Worm (Caenorhabditis elegans) whole organism, L1 larva: ENCODE results near the gene sri-38.
"Not testable (repeated sequence)": the region's sequence is repeated elsewhere in the genome, so short reads cannot be mapped to it uniquely, and the experiment has no call there.

Experiments
- blmp-1 ChIP-seq: fragments of 150-350 bp; optimal IDR thresholded peaks from 2 replicates; lab custom pipeline; 2014; ENCODE audit warnings: missing biosample characterization, missing genetic modification characterization
- egl-27 ChIP-seq, 2 experiments: fragments of 150-350 bp in 1 of 2; sonication (generic microtip); optimal IDR thresholded peaks; 3 replicates each; lab custom pipeline; 2017 to 2018; ENCODE audit warnings: missing biosample characterization in 2 of 2, missing genetic modification characterization in 2 of 2, missing genetic modification reagents in 2 of 2
- fkh-10 ChIP-seq: sonication (generic microtip); optimal IDR thresholded peaks from 2 replicates; lab custom pipeline; 2017; ENCODE audit warnings: missing biosample characterization, missing genetic modification reagents, missing genetic modification characterization
- fos-1 ChIP-seq: fragments of 150-350 bp; optimal IDR thresholded peaks from 2 replicates; lab custom pipeline; 2014; ENCODE audit warnings: missing biosample characterization, missing genetic modification characterization
- mdl-1 ChIP-seq, 2 experiments: fragments of 150-350 bp; optimal IDR thresholded peaks; 2 replicates each; lab custom pipeline; 2014 to 2017; ENCODE audit warnings: missing biosample characterization in 2 of 2, missing genetic modification characterization in 2 of 2, inconsistent platforms in 1 of 2
- nhr-237 ChIP-seq: fragments of 150-350 bp; optimal IDR thresholded peaks from 2 replicates; lab custom pipeline; 2014; ENCODE audit warnings: missing biosample characterization, missing genetic modification characterization
- rnt-1 ChIP-seq: sonication (generic microtip); optimal IDR thresholded peaks from 2 replicates; lab custom pipeline; 2016; ENCODE audit warnings: mild to moderate bottlenecking, missing genetic modification characterization, moderate library complexity, missing compliant biosample characterization
- zag-1 ChIP-seq: fragments of 150-350 bp; optimal IDR thresholded peaks from 2 replicates; lab custom pipeline; 2014; ENCODE audit warnings: missing biosample characterization, missing genetic modification characterization
- ztf-11 ChIP-seq, 2 experiments: sonication (generic microtip); optimal IDR thresholded peaks; 2 replicates each; lab custom pipeline; 2016 to 2017; ENCODE audit warnings: missing genetic modification characterization in 2 of 2, missing biosample characterization in 1 of 2, missing compliant biosample characterization in 1 of 2
- ztf-4 ChIP-seq: fragments of 150-350 bp; optimal IDR thresholded peaks from 2 replicates; lab custom pipeline; 2014; ENCODE audit warnings: missing biosample characterization, missing genetic modification characterization

- TF ChIP-seq nhr-237 (tag; lab: Kevin White, UChicago); rnt-1; mdl-1 (tag; optimal IDR thresholded peaks at IDR 0.05; lab: Kevin White, UChicago); egl-27 (tag; optimal IDR thresholded peaks at IDR 0.05; lab: Kevin White, UChicago); fos-1 (tag; lab: Kevin White, UChicago); ztf-11 (tag; optimal IDR thresholded peaks at IDR 0.05; lab: Kevin White, UChicago); zag-1 (tag; lab: Kevin White, UChicago); blmp-1 (tag; lab: Kevin White, UChicago); ztf-4 (tag; lab: Kevin White, UChicago); fkh-10: not testable (repeated sequence)
Observed at ce11 chrII:2616634-2617033, 6.0 kb downstream of the sri-38 start, which contains the start of gene msrp-5.
